Fruit fly (Drosophila melanogaster) whole organism, pupa: ENCODE data around the gene CAHbeta.

Experiments
- CG10348 ChIP-seq: fragments of 200-800 bp; sonication (Bioruptor generic); IDR thresholded peaks from 2 replicates; pipeline ENCODE4 v1.3.6; 2022; ENCODE audit warnings: missing biosample characterization, missing genetic modification characterization
- CG12605 ChIP-seq: fragments of 200-800 bp; sonication (Bioruptor generic); IDR thresholded peaks from 2 replicates; pipeline ENCODE4 v1.3.6; 2022; ENCODE audit warnings: missing biosample characterization, missing genetic modification characterization
- CG13204 ChIP-seq: fragments of 200-800 bp; sonication (Bioruptor generic); optimal IDR thresholded peaks from 2 replicates; lab custom pipeline; 2018; ENCODE audit warnings: missing biosample characterization, mild to moderate bottlenecking, missing genetic modification characterization, moderate library complexity
- CG14655 ChIP-seq: fragments of 200-800 bp; sonication (Bioruptor generic); optimal IDR thresholded peaks from 3 replicates; lab custom pipeline; 2017; ENCODE audit warnings: mild to moderate bottlenecking, missing biosample characterization, missing genetic modification reagents, missing genetic modification characterization
- CG15710 ChIP-seq: fragments of 200-800 bp; sonication (Bioruptor generic); optimal IDR thresholded peaks from 2 replicates; lab custom pipeline; 2018; ENCODE audit warnings: missing biosample characterization, mild to moderate bottlenecking, missing genetic modification characterization, moderate library complexity
- CG17806 ChIP-seq: fragments of 200-800 bp; sonication (Bioruptor generic); optimal IDR thresholded peaks from 2 replicates; lab custom pipeline; 2018; ENCODE audit warnings: missing biosample characterization, mild to moderate bottlenecking, missing genetic modification characterization, moderate library complexity
- CG32121 ChIP-seq: fragments of 200-800 bp; sonication (Bioruptor generic); IDR thresholded peaks from 2 replicates; pipeline ENCODE4 v1.3.6; 2022; ENCODE audit warnings: missing biosample characterization, missing genetic modification characterization
- CG34367 ChIP-seq: fragments of 200-800 bp; sonication (Bioruptor generic); optimal IDR thresholded peaks from 2 replicates; lab custom pipeline; 2018; ENCODE audit warnings: missing biosample characterization, mild to moderate bottlenecking, missing genetic modification characterization
- CG4496 ChIP-seq: fragments of 200-800 bp; sonication (Bioruptor generic); IDR thresholded peaks from 3 replicates; pipeline ENCODE4 v1.3.6; 2022; ENCODE audit warnings: missing biosample characterization, missing genetic modification characterization
- CG8159 ChIP-seq: fragments of 200-800 bp; sonication (Bioruptor generic); optimal IDR thresholded peaks from 3 replicates; lab custom pipeline; 2018; ENCODE audit warnings: missing biosample characterization, mild to moderate bottlenecking, missing genetic modification characterization, moderate library complexity
- CG8301 ChIP-seq: fragments of 200-800 bp; sonication (Bioruptor generic); optimal IDR thresholded peaks from 2 replicates; lab custom pipeline; 2018; ENCODE audit warnings: missing biosample characterization, mild to moderate bottlenecking, missing genetic modification characterization
- CG9948 ChIP-seq: fragments of 200-800 bp; sonication (Bioruptor generic); optimal IDR thresholded peaks from 2 replicates; lab custom pipeline; 2018; ENCODE audit warnings: missing biosample characterization, mild to moderate bottlenecking, missing genetic modification characterization, moderate library complexity
- D1 ChIP-seq: fragments of 200-800 bp; sonication (Bioruptor generic); optimal IDR thresholded peaks from 2 replicates; lab custom pipeline; 2018; ENCODE audit warnings: missing biosample characterization, mild to moderate bottlenecking, missing genetic modification characterization, moderate library complexity
- EcR ChIP-seq: fragments of 200-800 bp; sonication (Bioruptor generic); optimal IDR thresholded peaks from 3 replicates; lab custom pipeline; 2019; ENCODE audit warnings: missing biosample characterization, missing genetic modification characterization, mild to moderate bottlenecking, moderate library complexity, missing genetic modification reagents
- Ets98B ChIP-seq: fragments of 200-800 bp; sonication (Bioruptor generic); IDR thresholded peaks from 2 replicates; pipeline ENCODE4 v1.3.6; 2022; ENCODE audit warnings: missing biosample characterization, missing genetic modification characterization
- Pif1A ChIP-seq: fragments of 200-800 bp; sonication (Bioruptor generic); optimal IDR thresholded peaks from 3 replicates; lab custom pipeline; 2016; ENCODE audit warnings: missing biosample characterization, missing genetic modification characterization
- Pif1B ChIP-seq: fragments of 200-800 bp; sonication (Bioruptor generic); optimal IDR thresholded peaks from 3 replicates; lab custom pipeline; 2016; ENCODE audit warnings: missing biosample characterization, missing genetic modification characterization
- Snoo ChIP-seq: fragments of 200-800 bp; sonication (Bioruptor generic); optimal IDR thresholded peaks from 3 replicates; lab custom pipeline; 2017; ENCODE audit warnings: missing biosample characterization, mild to moderate bottlenecking, missing genetic modification characterization, inconsistent platforms
- fd96Ca ChIP-seq: fragments of 200-800 bp; sonication (Bioruptor generic); IDR thresholded peaks from 3 replicates; pipeline ENCODE4 v1.3.6; 2022; ENCODE audit warnings: missing biosample characterization, missing genetic modification characterization
- gl ChIP-seq: fragments of 200-800 bp; sonication (Bioruptor generic); optimal IDR thresholded peaks from 2 replicates; lab custom pipeline; 2018; ENCODE audit warnings: missing biosample characterization, mild to moderate bottlenecking, missing genetic modification characterization
- rn ChIP-seq: fragments of 200-800 bp; sonication (Bioruptor generic); IDR thresholded peaks from 2 replicates; pipeline ENCODE4 v1.3.6; 2022; ENCODE audit warnings: missing biosample characterization, missing genetic modification characterization

CAHbeta gene

DNA sequence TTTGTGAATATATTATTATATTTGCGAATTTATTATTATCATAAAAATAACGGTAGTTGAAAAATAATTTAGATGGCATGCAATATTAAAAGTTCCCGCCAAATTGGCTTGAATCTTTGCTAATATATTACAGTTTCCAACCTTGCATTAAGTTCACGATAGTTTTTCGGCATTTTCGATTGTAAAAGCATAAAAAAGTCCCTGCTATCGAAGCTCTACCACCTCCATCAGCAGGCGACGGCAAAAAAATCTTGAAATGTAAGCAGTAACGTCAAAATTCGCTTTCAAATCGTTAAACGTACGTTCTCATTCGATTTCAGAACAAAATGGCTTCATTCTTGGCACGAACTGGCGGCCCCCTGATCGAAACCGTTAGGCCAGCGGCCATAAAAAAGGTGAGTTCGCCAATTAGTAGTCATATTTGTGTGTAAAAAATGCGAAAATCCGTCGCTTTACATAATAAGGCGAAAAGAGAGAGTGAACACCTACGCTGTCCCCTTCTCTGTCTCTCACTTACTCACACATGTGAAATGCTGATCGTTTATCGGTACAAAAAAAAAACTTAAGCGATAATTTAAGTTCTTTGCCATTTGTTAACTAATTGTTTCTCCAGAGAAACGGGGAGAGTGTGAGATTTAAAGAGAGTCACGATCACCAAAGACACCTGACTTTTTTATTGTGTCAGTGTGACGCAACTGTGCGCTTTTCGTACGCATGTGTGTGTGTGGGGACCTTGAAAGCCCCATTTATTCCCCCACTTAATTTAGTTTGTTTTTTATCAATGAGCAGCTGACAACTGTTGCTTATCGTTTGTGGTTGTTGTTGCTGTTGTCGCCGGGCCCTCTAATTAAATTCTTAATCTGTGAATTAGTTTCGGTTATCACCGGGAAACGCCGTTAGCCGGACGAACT lies 41.9 kb upstream of the CAHbeta start, which contains the start of gene ScsbetaA:
ScsbetaA (plus strand) TSS at position 231 of the 911 bp plus-strand sequence.
- TF ChIP-seq CG14655 (GFP tag; lab: Kevin White, UChicago) (no peak), CG13204 (GFP tag; lab: Kevin White, UChicago) (no peak), rn (GFP tag; lab: Robert Waterston, UW) (no peak), Pif1A (no peak), CG9948 (tag; lab: Kevin White, UChicago) (no peak), fd96Ca (GFP tag; lab: Robert Waterston, UW) (no peak), CG32121 (GFP tag; lab: Robert Waterston, UW) (no peak), CG34367 (tag; lab: Kevin White, UChicago) (no peak), Pif1B (GFP tag; lab: Kevin White, UChicago) (no peak), CG10348 (GFP tag; lab: Robert Waterston, UW) (no peak), Ets98B (GFP tag; lab: Robert Waterston, UW) (no peak), D1 (peak; percentile 49), CG8301 (tag; lab: Kevin White, UChicago) (no peak), CG12605 (GFP tag; lab: Robert Waterston, UW) (no peak), Snoo (tag; lab: Kevin White, UChicago) (no peak), CG8159 (tag; lab: Kevin White, UChicago) (peak; percentile 14), CG17806 (tag; lab: Kevin White, UChicago) (no peak), EcR (GFP tag; lab: Kevin White, UChicago) (peak; percentile 49), CG15710 (tag; lab: Kevin White, UChicago) (no peak), CG4496 (GFP tag; lab: Robert Waterston, UW) (no peak), gl (tag; lab: Kevin White, UChicago) (no peak)

DNA sequence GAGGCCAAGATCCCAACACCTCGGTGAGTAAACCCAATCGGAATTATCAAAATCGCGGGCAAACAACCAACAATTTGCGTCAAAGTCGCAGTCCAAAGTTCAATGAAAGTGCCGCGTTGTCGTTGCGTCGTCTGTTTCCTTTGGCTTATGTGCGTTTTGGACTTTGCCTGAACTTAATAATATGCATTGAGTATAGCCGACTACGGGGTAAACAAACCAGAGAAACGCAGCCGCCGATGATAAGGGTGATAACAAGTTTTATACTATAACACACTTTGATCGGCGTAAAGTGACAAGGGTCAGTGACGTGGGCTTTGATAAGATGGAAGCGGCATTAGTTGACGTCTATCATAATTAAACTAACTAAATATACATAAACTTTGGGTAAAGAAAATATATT lies 40.9 kb upstream of the CAHbeta start:
- TF ChIP-seq CG12605 (GFP tag; lab: Robert Waterston, UW): peak; percentile 80
- TF ChIP-seq CG4496 (GFP tag; lab: Robert Waterston, UW): peak; percentile 74
- peak; percentile 47 for TF ChIP-seq CG34367 (tag; lab: Kevin White, UChicago)
- TF ChIP-seq rn (GFP tag; lab: Robert Waterston, UW): no peak
- peak; percentile 64 for TF ChIP-seq Ets98B (GFP tag; lab: Robert Waterston, UW)
- peak; percentile 52 for TF ChIP-seq CG8301 (tag; lab: Kevin White, UChicago)
- peak; percentile 19 for TF ChIP-seq CG15710 (tag; lab: Kevin White, UChicago)
- TF ChIP-seq CG9948 (tag; lab: Kevin White, UChicago): peak; percentile 8
- TF ChIP-seq CG8159 (tag; lab: Kevin White, UChicago): peak; percentile 32
- peak; percentile 59 for TF ChIP-seq Pif1B (GFP tag; lab: Kevin White, UChicago)
- peak; percentile 14 for TF ChIP-seq D1
- peak; percentile 40 for TF ChIP-seq CG32121 (GFP tag; lab: Robert Waterston, UW)
- TF ChIP-seq EcR (GFP tag; lab: Kevin White, UChicago): peak; percentile 81
- peak; percentile 88 for TF ChIP-seq gl (tag; lab: Kevin White, UChicago)
- peak; percentile 55; the same call in 1 of the 3 replicates for TF ChIP-seq fd96Ca (GFP tag; lab: Robert Waterston, UW)
- no peak for TF ChIP-seq CG14655 (GFP tag; lab: Kevin White, UChicago)
- TF ChIP-seq CG10348 (GFP tag; lab: Robert Waterston, UW): no peak
- peak; percentile 65 for TF ChIP-seq Pif1A
- peak; percentile 81 for TF ChIP-seq CG13204 (GFP tag; lab: Kevin White, UChicago)
- TF ChIP-seq Snoo (tag; lab: Kevin White, UChicago): peak; percentile 34
- TF ChIP-seq CG17806 (tag; lab: Kevin White, UChicago): peak; percentile 38

DNA sequence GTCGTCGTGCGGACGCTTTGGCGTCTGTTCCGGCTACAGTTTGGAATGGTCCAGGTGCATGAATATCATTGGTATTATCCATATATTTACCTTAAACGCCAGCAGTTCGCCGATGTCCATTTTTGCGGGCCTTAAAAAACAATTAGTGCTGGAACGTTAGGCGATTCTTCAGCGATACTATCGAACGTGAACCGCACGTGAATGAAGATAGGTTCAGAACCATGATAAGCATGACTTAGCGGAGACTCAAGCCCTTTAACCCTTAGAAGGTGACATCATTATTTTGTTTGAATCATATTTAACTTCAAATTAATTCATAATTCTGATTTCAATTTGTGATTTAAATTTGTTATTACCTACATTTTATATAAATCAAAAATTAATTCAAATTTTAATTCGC lies 35.8 kb upstream of the CAHbeta start, which contains the start of gene CG11964:
CG11964 (minus strand) TSS at position 155 of the 400 bp plus-strand sequence.
- TF ChIP-seq Pif1A (no peak), CG8159 (tag; lab: Kevin White, UChicago) (peak; percentile 32), rn (GFP tag; lab: Robert Waterston, UW) (no peak), CG12605 (GFP tag; lab: Robert Waterston, UW) (no peak), gl (tag; lab: Kevin White, UChicago) (no peak), Snoo (tag; lab: Kevin White, UChicago) (no peak), EcR (GFP tag; lab: Kevin White, UChicago) (no peak), CG32121 (GFP tag; lab: Robert Waterston, UW) (peak; percentile 28; the same call in 1 of the 2 replicates), fd96Ca (GFP tag; lab: Robert Waterston, UW) (no peak), Ets98B (GFP tag; lab: Robert Waterston, UW) (peak; percentile 55), CG17806 (tag; lab: Kevin White, UChicago) (peak; percentile 7), CG4496 (GFP tag; lab: Robert Waterston, UW) (peak; percentile 30; the same call in 1 of the 3 replicates), D1 (peak; percentile 91), CG10348 (GFP tag; lab: Robert Waterston, UW) (no peak)

DNA sequence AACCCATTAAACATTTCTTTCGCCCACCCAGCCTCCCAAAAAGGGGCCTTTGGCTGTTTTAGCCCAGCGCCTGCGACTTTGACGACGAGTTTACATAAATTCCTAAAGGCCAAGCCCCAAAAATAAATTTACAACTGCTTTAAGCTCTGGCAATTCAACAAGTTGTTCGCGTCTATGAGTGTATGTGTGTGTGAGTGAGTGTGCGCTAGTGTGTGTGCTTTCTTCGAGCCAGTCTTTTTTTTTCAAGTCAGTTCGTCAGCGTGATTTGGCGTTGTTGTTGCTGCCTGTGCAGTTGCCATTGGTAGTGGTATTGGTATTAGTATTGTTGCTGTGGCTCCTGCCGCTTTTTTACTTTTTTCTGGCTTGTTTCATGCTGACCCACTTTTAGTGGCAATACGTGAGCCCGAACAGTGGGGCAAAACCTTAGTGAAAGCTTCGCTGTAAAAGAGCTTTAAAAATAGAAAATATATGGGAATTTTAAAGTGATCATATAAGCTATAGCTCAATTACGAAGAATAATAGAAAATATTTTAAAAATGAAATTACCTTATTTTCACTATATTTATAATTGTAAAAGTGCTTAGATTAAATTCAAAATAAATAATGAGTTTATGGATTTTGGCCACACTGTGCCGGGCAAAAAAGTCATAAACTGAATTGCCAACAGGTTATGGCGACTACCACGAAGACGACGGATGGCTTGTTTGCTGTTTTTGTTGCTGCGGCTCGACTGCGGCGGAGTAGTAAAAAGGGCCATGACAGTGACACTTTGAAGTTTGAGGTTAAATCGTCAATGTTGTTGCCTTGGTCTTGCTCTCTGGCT lies 34.9 kb upstream of the CAHbeta start:
- TF ChIP-seq gl (tag; lab: Kevin White, UChicago): peak; percentile 52
- TF ChIP-seq CG32121 (GFP tag; lab: Robert Waterston, UW): peak; percentile 81
- peak; percentile 88 for TF ChIP-seq Snoo (tag; lab: Kevin White, UChicago)
- peak; percentile 92 for TF ChIP-seq CG15710 (tag; lab: Kevin White, UChicago)
- TF ChIP-seq Ets98B (GFP tag; lab: Robert Waterston, UW): peak; percentile 78
- peak; percentile 83 for TF ChIP-seq CG4496 (GFP tag; lab: Robert Waterston, UW)
- TF ChIP-seq Pif1B (GFP tag; lab: Kevin White, UChicago): peak; percentile 95
- TF ChIP-seq CG14655 (GFP tag; lab: Kevin White, UChicago): peak; percentile 89
- TF ChIP-seq CG12605 (GFP tag; lab: Robert Waterston, UW): peak; percentile 84
- peak; percentile 79 for TF ChIP-seq fd96Ca (GFP tag; lab: Robert Waterston, UW)
- peak; percentile 86 for TF ChIP-seq Pif1A
- peak; percentile 37; the same call in 1 of the 2 replicates for TF ChIP-seq CG10348 (GFP tag; lab: Robert Waterston, UW)
- TF ChIP-seq CG34367 (tag; lab: Kevin White, UChicago): peak; percentile 79
- TF ChIP-seq CG9948 (tag; lab: Kevin White, UChicago): peak; percentile 82
- TF ChIP-seq CG8159 (tag; lab: Kevin White, UChicago): peak; percentile 94
- TF ChIP-seq rn (GFP tag; lab: Robert Waterston, UW): peak; percentile 57
- TF ChIP-seq CG13204 (GFP tag; lab: Kevin White, UChicago): peak; percentile 85
- peak; percentile 87 for TF ChIP-seq EcR (GFP tag; lab: Kevin White, UChicago)
- peak; percentile 93 for TF ChIP-seq CG8301 (tag; lab: Kevin White, UChicago)
- peak; percentile 74 for TF ChIP-seq D1
- peak; percentile 84 for TF ChIP-seq CG17806 (tag; lab: Kevin White, UChicago)
